Worm (Caenorhabditis elegans) whole organism, early embryonic: Measurements from ENCODE around the gene K11H12.4.
A peak's percentile ranks its signal among the peaks of the same experiment; 100 is the strongest.

ENCODE experiments used
- ama-1 ChIP-seq: fragments of 150-350 bp; optimal IDR thresholded peaks from 2 replicates; lab custom pipeline; 2014
- ceh-36 ChIP-seq: sonication (generic microtip); optimal IDR thresholded peaks from 2 replicates; lab custom pipeline; 2016; ENCODE audit warnings: missing genetic modification characterization, inconsistent platforms, missing compliant biosample characterization
- hmg-4 ChIP-seq: fragments of 200-800 bp; sonication (Bioruptor generic); optimal IDR thresholded peaks from 2 replicates; lab custom pipeline; 2018; ENCODE audit warnings: mild to moderate bottlenecking, missing genetic modification characterization, missing compliant biosample characterization
- sea-1 ChIP-seq: fragments of 200-800 bp; sonication (Bioruptor generic); conservative IDR thresholded peaks from 2 replicates; pipeline ENCODE4 v1.3.6; 2022; ENCODE audit warnings: missing genetic modification characterization, missing compliant biosample characterization

ce11 chrIV:654526-655440 lies 20.9 kb downstream of the K11H12.4 start, which contains the start of the genes rpl-15 and K11H12.8:
- TF ChIP-seq ama-1 (lab: Kevin White, UChicago) (no peak), hmg-4 (peak; percentile 93), sea-1 (GFP tag; lab: Robert Waterston, UW) (peak; percentile 95), ceh-36 (tag; lab: Kevin White, UChicago) (peak; percentile 78)
